Fruit fly (Drosophila melanogaster): ENCODE data around the gene CG10375.
A peak's percentile ranks its signal among the peaks of the same experiment; 100 is the strongest.

Gene CG10375

DNA sequence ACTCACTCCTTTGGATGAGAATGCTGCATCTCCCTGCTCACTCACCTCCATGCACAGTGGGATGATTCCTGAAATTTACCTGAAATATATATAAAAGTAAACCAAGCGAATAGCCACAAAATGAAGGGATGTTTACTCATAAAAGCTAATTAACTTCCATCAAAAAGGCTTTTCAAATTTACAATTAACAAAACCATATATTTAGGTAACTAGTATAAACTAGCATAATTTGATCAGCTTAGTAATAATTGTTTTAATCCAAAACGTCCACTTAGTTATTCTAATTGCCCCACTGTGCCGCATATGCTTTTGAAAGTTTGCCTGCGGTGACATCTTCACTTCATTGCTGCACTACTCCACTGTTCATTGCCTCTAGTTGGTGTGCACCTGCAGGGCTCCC is 16.4 kb downstream of the CG10375 start:
- TF ChIP-seq Xrp1 (GFP tag; IDR thresholded peaks at IDR 0.05) (peak; percentile 90), Sox100B (GFP tag; optimal IDR thresholded peaks at IDR 0.05) (peak; percentile 79), Fer3 (tag; optimal IDR thresholded peaks at IDR 0.05) (peak; percentile 54), zen (tag; optimal IDR thresholded peaks at IDR 0.05) (peak; percentile 60), ind (GFP tag; optimal IDR thresholded peaks at IDR 0.05) (peak; percentile 66), p53 (GFP tag; optimal IDR thresholded peaks at IDR 0.05) (no peak), CkIIα-i1 (GFP tag; IDR thresholded peaks at IDR 0.05) (no peak), CG4360 (GFP tag; IDR thresholded peaks at IDR 0.05) (no peak), pb (GFP tag; optimal IDR thresholded peaks at IDR 0.05) (peak; percentile 58), crol (GFP tag; IDR thresholded peaks at IDR 0.05) (no peak), cas (GFP tag; IDR thresholded peaks at IDR 0.05) (no peak), mirr (GFP tag; optimal IDR thresholded peaks at IDR 0.05) (no peak), HLH54F (GFP tag; optimal IDR thresholded peaks at IDR 0.05) (peak; percentile 27), CG11085 (GFP tag; IDR thresholded peaks at IDR 0.05) (no peak), CG8924 (tag; optimal IDR thresholded peaks at IDR 0.05) (peak; percentile 72), HmgD (GFP tag; optimal IDR thresholded peaks at IDR 0.05) (no peak), H2.0 (GFP tag; IDR thresholded peaks at IDR 0.05) (peak; percentile 57), lola (GFP tag; optimal IDR thresholded peaks at IDR 0.05) (peak in 1 of 3 experiments; percentile 91), chn (GFP tag; optimal IDR thresholded peaks at IDR 0.05) (peak; percentile 46), bcd (GFP tag; optimal IDR thresholded peaks at IDR 0.05) (peak; percentile 67), NK7.1 (GFP tag; optimal IDR thresholded peaks at IDR 0.05) (peak; percentile 49), CG6765 (GFP tag; optimal IDR thresholded peaks at IDR 0.05) (no peak), CG1603 (tag; optimal IDR thresholded peaks at IDR 0.05) (peak; percentile 61), fd96Cb (tag; optimal IDR thresholded peaks at IDR 0.05) (peak; percentile 89), ase (GFP tag; IDR thresholded peaks at IDR 0.05) (peak; percentile 73; the same call in 2 of the 3 replicates), dm (GFP tag; optimal IDR thresholded peaks at IDR 0.05) (peak; percentile 39), CG12219 (GFP tag; optimal IDR thresholded peaks at IDR 0.05) (peak; percentile 75), ci (GFP tag; IDR thresholded peaks at IDR 0.05) (peak; percentile 74), ERR (GFP tag; optimal IDR thresholded peaks at IDR 0.05) (peak; percentile 23), CG10147 (GFP tag; optimal IDR thresholded peaks at IDR 0.05) (peak; percentile 20), da (GFP tag; optimal IDR thresholded peaks at IDR 0.05) (peak; percentile 15), ap (GFP tag; IDR thresholded peaks at IDR 0.05) (peak; percentile 58; the same call in 1 of the 2 replicates), CG11723 (GFP tag; optimal IDR thresholded peaks at IDR 0.05) (peak; percentile 76), CG12236 (GFP tag; optimal IDR thresholded peaks at IDR 0.05) (peak; percentile 34), shn (GFP tag; optimal IDR thresholded peaks at IDR 0.05) (peak; percentile 60), dysf (GFP tag; IDR thresholded peaks at IDR 0.05) (peak; percentile 71), fd3F (GFP tag; optimal IDR thresholded peaks at IDR 0.05) (peak; percentile 32), pum (GFP tag; optimal IDR thresholded peaks at IDR 0.05) (peak; percentile 32), CG8944 (GFP tag; optimal IDR thresholded peaks at IDR 0.05) (peak; percentile 10), CG11560 (tag; IDR thresholded peaks at IDR 0.05) (no peak), Spps (tag; optimal IDR thresholded peaks at IDR 0.05) (peak; percentile 83), eve (GFP tag; optimal IDR thresholded peaks at IDR 0.05) (no peak), CG11695 (GFP tag; IDR thresholded peaks at IDR 0.05) (peak; percentile 39; the same call in 1 of the 3 replicates), B-H2 (GFP tag; optimal IDR thresholded peaks at IDR 0.05) (no peak), Dref (GFP tag; IDR thresholded peaks at IDR 0.05) (no peak), E2f2 (GFP tag; IDR thresholded peaks at IDR 0.05) (peak; percentile 16; the same call in 1 of the 2 replicates), MTF-1 (GFP tag; optimal IDR thresholded peaks at IDR 0.05; ENCODE audit: borderline replicate concordance) (peak; percentile 17), CG12104 (GFP tag; optimal IDR thresholded peaks at IDR 0.05) (peak; percentile 25), CG3407 (GFP tag; optimal IDR thresholded peaks at IDR 0.05) (peak; percentile 61), stc (GFP tag; IDR thresholded peaks at IDR 0.05) (peak; percentile 80), H15 (GFP tag; IDR thresholded peaks at IDR 0.05) (peak; percentile 69; the same call in 2 of the 3 replicates), CG12659 (GFP tag; optimal IDR thresholded peaks at IDR 0.05) (peak; percentile 61)

Data from whole organism, embryonic.